Fruit fly (Drosophila melanogaster): ENCODE data around the gene Lar.

The Lar gene

dm6 chr2L:19756716-19757115 lies 170.3 kb downstream of the Lar start, which contains the start of gene CG10631 (continued):
- TF ChIP-seq Aef1 (GFP tag; IDR thresholded peaks at IDR 0.05) (peak; percentile 53), tin (GFP tag; optimal IDR thresholded peaks at IDR 0.05) (no peak), kay (GFP tag; optimal IDR thresholded peaks at IDR 0.05) (no peak), scrt (GFP tag; optimal IDR thresholded peaks at IDR 0.05) (no peak), hkb (optimal IDR thresholded peaks at IDR 0.05) (no peak), hkb (GFP tag; IDR thresholded peaks at IDR 0.05) (no peak), CkIIα-i1 (GFP tag; IDR thresholded peaks at IDR 0.05) (no peak), Bdp1 (GFP tag; optimal IDR thresholded peaks at IDR 0.05) (no peak), zfh1 (GFP tag; IDR thresholded peaks at IDR 0.05) (no peak), CG16779 (GFP tag; IDR thresholded peaks at IDR 0.05) (no peak), mld (GFP tag; IDR thresholded peaks at IDR 0.05; ENCODE audit: partially characterized antibody) (peak; percentile 73; the same call in 2 of the 3 replicates), al (GFP tag; IDR thresholded peaks at IDR 0.05) (no peak), CG9609 (GFP tag; optimal IDR thresholded peaks at IDR 0.05) (no peak), CG4360 (GFP tag; IDR thresholded peaks at IDR 0.05) (peak; percentile 58), Dref (GFP tag; IDR thresholded peaks at IDR 0.05) (peak; percentile 88), Dip3 (GFP tag; optimal IDR thresholded peaks at IDR 0.05) (no peak), nerfin-2 (GFP tag; IDR thresholded peaks at IDR 0.05; ENCODE audit: partially characterized antibody) (peak; percentile 56), stwl (tag; optimal IDR thresholded peaks at IDR 0.05) (no peak), sima (GFP tag; optimal IDR thresholded peaks at IDR 0.05) (no peak), Bteb2 (GFP tag; optimal IDR thresholded peaks at IDR 0.05) (no peak), CG1647 (GFP tag; optimal IDR thresholded peaks at IDR 0.05) (no peak), ab (GFP tag; optimal IDR thresholded peaks at IDR 0.05) (no peak), sqz (GFP tag; optimal IDR thresholded peaks at IDR 0.05) (no peak), vnd (GFP tag; IDR thresholded peaks at IDR 0.05; ENCODE audit: partially characterized antibody) (peak; percentile 69), CG4424 (GFP tag; optimal IDR thresholded peaks at IDR 0.05) (no peak), cad (GFP tag; optimal IDR thresholded peaks at IDR 0.05) (no peak), sd (tag; optimal IDR thresholded peaks at IDR 0.05) (no peak), hb (GFP tag; IDR thresholded peaks at IDR 0.05; ENCODE audit: partially characterized antibody) (peak; percentile 63; the same call in 2 of the 3 replicates), Lpt (GFP tag; optimal IDR thresholded peaks at IDR 0.05) (no peak), Taf1 (GFP tag; IDR thresholded peaks at IDR 0.05) (no peak), CG10431 (GFP tag; optimal IDR thresholded peaks at IDR 0.05) (no peak), dmrt11E (tag; optimal IDR thresholded peaks at IDR 0.05) (no peak), CG7963 (GFP tag; IDR thresholded peaks at IDR 0.05; ENCODE audit: partially characterized antibody) (peak; percentile 47; the same call in 1 of the 3 replicates), CG3847 (GFP tag; IDR thresholded peaks at IDR 0.05) (0 out of 2 replicates have a peak, but pooled peaks have one; percentile 11), gem (tag; optimal IDR thresholded peaks at IDR 0.05) (no peak), Rfx (GFP tag; IDR thresholded peaks at IDR 0.05) (peak; percentile 32; the same call in 1 of the 2 replicates), CG13624 (GFP tag; optimal IDR thresholded peaks at IDR 0.05) (no peak), inv (GFP tag; IDR thresholded peaks at IDR 0.05; ENCODE audit: partially characterized antibody) (peak; percentile 67), aop (GFP tag; IDR thresholded peaks at IDR 0.05) (no peak), CG9932 (GFP tag; IDR thresholded peaks at IDR 0.05) (peak; percentile 41; the same call in 1 of the 2 replicates), CG17328 (GFP tag; IDR thresholded peaks at IDR 0.05) (no peak), CG14710 (tag; optimal IDR thresholded peaks at IDR 0.05) (no peak), CG15479 (GFP tag; optimal IDR thresholded peaks at IDR 0.05) (no peak), CG11696 (GFP tag; IDR thresholded peaks at IDR 0.05) (no peak), CG17186 (GFP tag; optimal IDR thresholded peaks at IDR 0.05) (no peak), chm (GFP tag; IDR thresholded peaks at IDR 0.05) (no peak), CG10959 (GFP tag; IDR thresholded peaks at IDR 0.05) (no peak), pan (optimal IDR thresholded peaks at IDR 0.05) (no peak), pan (GFP tag; optimal IDR thresholded peaks at IDR 0.05 in 1 of 2, IDR thresholded peaks at IDR 0.05 in 1 of 2) (peak in 1 of 2 experiments; percentile 15), NfI (GFP tag; optimal IDR thresholded peaks at IDR 0.05) (no peak), Xrp1 (GFP tag; IDR thresholded peaks at IDR 0.05) (no peak), lmd (GFP tag; IDR thresholded peaks at IDR 0.05) (no peak)

All from whole organism, embryonic.